Worm (Caenorhabditis elegans): ENCODE measurements around the gene C44H4.8.

C44H4.8 gene

ce11 chrX:14561416-14561973 lies 33.4 kb upstream of the C44H4.8 start (continued):
- TF ChIP-seq zag-1 (tag; optimal IDR thresholded peaks at IDR 0.05), result no peak
- peak; percentile 4 for TF ChIP-seq pax-3 (tag; optimal IDR thresholded peaks at IDR 0.05)
- TF ChIP-seq ces-1 (GFP tag; optimal IDR thresholded peaks at IDR 0.05), result no peak
- TF ChIP-seq lin-39 (tag; optimal IDR thresholded peaks at IDR 0.05), result no peak
- TF ChIP-seq lin-15B (tag; optimal IDR thresholded peaks at IDR 0.05), result no peak
- TF ChIP-seq aha-1 (tag; optimal IDR thresholded peaks at IDR 0.05), result no peak
- TF ChIP-seq lin-35 (GFP tag; optimal IDR thresholded peaks at IDR 0.05), result peak in 1 of 2 experiments; percentile 4
- TF ChIP-seq rnt-1 (tag; optimal IDR thresholded peaks at IDR 0.05), result peak; percentile 84
- TF ChIP-seq hpl-2 (GFP tag; optimal IDR thresholded peaks at IDR 0.05), result no peak
- TF ChIP-seq fkh-10 (GFP tag; optimal IDR thresholded peaks at IDR 0.05), result peak; percentile 93
- no peak for TF ChIP-seq sox-4 (tag; optimal IDR thresholded peaks at IDR 0.05)
- peak; percentile 86 for TF ChIP-seq egl-13 (tag; optimal IDR thresholded peaks at IDR 0.05)
- TF ChIP-seq hlh-17 (GFP tag; optimal IDR thresholded peaks at IDR 0.05; ENCODE audit: borderline replicate concordance), result no peak
- TF ChIP-seq aly-2 (tag; optimal IDR thresholded peaks at IDR 0.05), result no peak
- TF ChIP-seq grh-1 (GFP tag; IDR thresholded peaks at IDR 0.05), result 0 out of 2 replicates have a peak, but pooled peaks have one; percentile 27
- no peak for TF ChIP-seq dpl-1 (GFP tag; optimal IDR thresholded peaks at IDR 0.05)
- TF ChIP-seq blmp-1 (tag; optimal IDR thresholded peaks at IDR 0.05), result peak; percentile 50
- TF ChIP-seq xbp-1 (tag; optimal IDR thresholded peaks at IDR 0.05), result peak; percentile 41
- peak; percentile 65 for TF ChIP-seq swsn-7 (tag; optimal IDR thresholded peaks at IDR 0.05)
- peak; percentile 57 for TF ChIP-seq nhr-77 (tag; optimal IDR thresholded peaks at IDR 0.05)
- TF ChIP-seq nhr-85 (tag), result peak; percentile 87
- no peak for TF ChIP-seq nhr-237 (tag; optimal IDR thresholded peaks at IDR 0.05)
- TF ChIP-seq pag-3 (tag; optimal IDR thresholded peaks at IDR 0.05; ENCODE audit: borderline replicate concordance, insufficient read depth), result no peak
- TF ChIP-seq ets-5 (GFP tag; IDR thresholded peaks at IDR 0.05), result no peak
- TF ChIP-seq mdl-1 (tag; optimal IDR thresholded peaks at IDR 0.05), result peak in 1 of 2 experiments; percentile 44
- TF ChIP-seq C16A3.4 (tag; optimal IDR thresholded peaks at IDR 0.05), result peak; percentile 47
- TF ChIP-seq ztf-4 (tag; optimal IDR thresholded peaks at IDR 0.05), result peak; percentile 75
- peak; percentile 95 for TF ChIP-seq nhr-71 (tag; optimal IDR thresholded peaks at IDR 0.05)
- TF ChIP-seq mab-9 (GFP tag; IDR thresholded peaks at IDR 0.05), result no peak; the same call in 1 of the 2 replicates
- no peak for TF ChIP-seq F16B12.6 (tag; optimal IDR thresholded peaks at IDR 0.05)
- no peak for TF ChIP-seq elt-2 (tag; optimal IDR thresholded peaks at IDR 0.05)
- TF ChIP-seq pqm-1 (tag; optimal IDR thresholded peaks at IDR 0.05), result no peak

ce11 chrX:14562286-14563086 lies 32.4 kb upstream of the C44H4.8 start:
- TF ChIP-seq efl-3 (GFP tag; optimal IDR thresholded peaks at IDR 0.05), result no peak
- no peak for TF ChIP-seq zag-1 (tag; optimal IDR thresholded peaks at IDR 0.05)
- TF ChIP-seq elt-2 (tag; optimal IDR thresholded peaks at IDR 0.05), result no peak
- TF ChIP-seq nhr-12 (tag; optimal IDR thresholded peaks at IDR 0.05), result no peak
- TF ChIP-seq hlh-4 (tag; optimal IDR thresholded peaks at IDR 0.05), result peak; percentile 56
- TF ChIP-seq C34B4.2 (tag; optimal IDR thresholded peaks at IDR 0.05), result no peak
- no peak for TF ChIP-seq alr-1 (tag; optimal IDR thresholded peaks at IDR 0.05; ENCODE audit: borderline replicate concordance)
- TF ChIP-seq isw-1 (GFP tag; IDR thresholded peaks at IDR 0.05), result no peak
- peak in 2 of 6 experiments; percentile 6 to 35 for TF ChIP-seq elt-3 (tag; optimal IDR thresholded peaks at IDR 0.05)
- peak; percentile 87 for TF ChIP-seq pax-3 (tag; optimal IDR thresholded peaks at IDR 0.05)
- peak; percentile 86 for TF ChIP-seq ztf-4 (tag; optimal IDR thresholded peaks at IDR 0.05)
- no peak for TF ChIP-seq pqm-1 (tag; optimal IDR thresholded peaks at IDR 0.05)
- no peak for TF ChIP-seq mdl-1 (tag; optimal IDR thresholded peaks at IDR 0.05)
- TF ChIP-seq lin-14 (GFP tag; optimal IDR thresholded peaks at IDR 0.05), result peak; percentile 82
- peak; percentile 73 for TF ChIP-seq blmp-1 (tag; optimal IDR thresholded peaks at IDR 0.05)
- peak; percentile 8 for TF ChIP-seq fos-1 (tag; optimal IDR thresholded peaks at IDR 0.05)
- TF ChIP-seq lin-35 (GFP tag; optimal IDR thresholded peaks at IDR 0.05), result no peak
- peak; percentile 25 for TF ChIP-seq zip-4 (GFP tag; optimal IDR thresholded peaks at IDR 0.05)
- TF ChIP-seq nhr-76 (tag; optimal IDR thresholded peaks at IDR 0.05), result no peak
- peak; percentile 75 for TF ChIP-seq fkh-10 (GFP tag; optimal IDR thresholded peaks at IDR 0.05)
- peak; percentile 86 for TF ChIP-seq dsc-1 (tag; optimal IDR thresholded peaks at IDR 0.05)
- no peak for TF ChIP-seq jun-1 (tag; optimal IDR thresholded peaks at IDR 0.05)
- peak in 1 of 2 experiments; percentile 72 for TF ChIP-seq lsy-2 (tag; optimal IDR thresholded peaks at IDR 0.05)
- no peak for TF ChIP-seq egl-27 (tag; optimal IDR thresholded peaks at IDR 0.05)
- no peak for TF ChIP-seq unc-30 (tag; optimal IDR thresholded peaks at IDR 0.05)
- no peak for TF ChIP-seq ces-1 (GFP tag; optimal IDR thresholded peaks at IDR 0.05)

Data from whole organism, L1 larva.